In genomic region chr3L:9011485-9012389, dm6 we compare ENCODE assay signal across 1 fruit fly cellular context.
A peak's percentile ranks its signal among the peaks of the same experiment; 100 is the strongest.
TF ChIP-seq lines count a peak whose summit lies in the region.

No protein-coding gene starts in this region.

TF ChIP-seq in whole organism, embryonic, 481 proteins besides CTCF, POLR2A, EP300 and RAD21 (continued from another document and continues in another):
- TF ChIP-seq CG34224 (GFP tag; IDR thresholded peaks at IDR 0.05; lab: Robert Waterston, UW; ENCODE audit: partially characterized antibody) (no peak), caup (GFP tag; optimal IDR thresholded peaks at IDR 0.05; lab: Kevin White, UChicago; ENCODE audit: severe bottlenecking) (peak; percentile 4), CG9215 (GFP tag; IDR thresholded peaks at IDR 0.05; lab: Robert Waterston, UW) (peak; percentile 50), ac (GFP tag; optimal IDR thresholded peaks at IDR 0.05; lab: Kevin White, UChicago) (peak; percentile 89), CG8290 (GFP tag; optimal IDR thresholded peaks at IDR 0.05; lab: Kevin White, UChicago) (peak; percentile 92), CG8290 (tag; optimal IDR thresholded peaks at IDR 0.05; lab: Kevin White, UChicago) (no peak), CG15514 (GFP tag; optimal IDR thresholded peaks at IDR 0.05; lab: Kevin White, UChicago) (no peak), CG31224 (GFP tag; IDR thresholded peaks at IDR 0.05; lab: Robert Waterston, UW) (no peak), usp (GFP tag; optimal IDR thresholded peaks at IDR 0.05; lab: Kevin White, UChicago) (no peak), Dref (GFP tag; IDR thresholded peaks at IDR 0.05; lab: Robert Waterston, UW) (no peak), NFAT (GFP tag; IDR thresholded peaks at IDR 0.05; lab: Robert Waterston, UW) (no peak), CG8478 (optimal IDR thresholded peaks at IDR 0.05; lab: Kevin White, UChicago) (no peak), Atf6 (GFP tag; IDR thresholded peaks at IDR 0.05; lab: Robert Waterston, UW) (no peak), HmgZ (tag; optimal IDR thresholded peaks at IDR 0.05; lab: Kevin White, UChicago) (peak; percentile 17), CG10462 (GFP tag; optimal IDR thresholded peaks at IDR 0.05; lab: Kevin White, UChicago) (peak; percentile 54), CG15269 (tag; optimal IDR thresholded peaks at IDR 0.05; lab: Kevin White, UChicago) (no peak), Hr51 (GFP tag; optimal IDR thresholded peaks at IDR 0.05; lab: Kevin White, UChicago) (peak in 1 of 2 experiments; percentile 62), CG10366 (GFP tag; IDR thresholded peaks at IDR 0.05; lab: Robert Waterston, UW) (peak; percentile 67), pan (optimal IDR thresholded peaks at IDR 0.05; lab: Kevin White, UChicago) (no peak), pan (GFP tag; optimal IDR thresholded peaks at IDR 0.05 in 1 of 2, IDR thresholded peaks at IDR 0.05 in 1 of 2) (peak in 1 of 2 experiments; percentile 70), CG13624 (GFP tag; optimal IDR thresholded peaks at IDR 0.05; lab: Kevin White, UChicago) (peak; percentile 67), mirr (GFP tag; optimal IDR thresholded peaks at IDR 0.05; lab: Kevin White, UChicago) (no peak), kni (GFP tag; optimal IDR thresholded peaks at IDR 0.05; lab: Kevin White, UChicago) (peak; percentile 56), insv (GFP tag; optimal IDR thresholded peaks at IDR 0.05; lab: Kevin White, UChicago) (no peak), MTF-1 (GFP tag; optimal IDR thresholded peaks at IDR 0.05; lab: Kevin White, UChicago; ENCODE audit: borderline replicate concordance) (peak; percentile 44), eve (GFP tag; optimal IDR thresholded peaks at IDR 0.05; lab: Kevin White, UChicago) (peak in 1 of 2 experiments; percentile 44), esg (GFP tag; conservative IDR thresholded peaks at IDR 0.05; lab: Robert Waterston, UW) (peak; percentile 69), CG12744 (GFP tag; optimal IDR thresholded peaks at IDR 0.05; lab: Kevin White, UChicago) (peak; percentile 12), unc-4 (GFP tag; IDR thresholded peaks at IDR 0.05; lab: Robert Waterston, UW; ENCODE audit: partially characterized antibody) (no peak), CG6791 (GFP tag; IDR thresholded peaks at IDR 0.05; lab: Robert Waterston, UW; ENCODE audit: partially characterized antibody) (no peak), CG12942 (GFP tag; optimal IDR thresholded peaks at IDR 0.05; lab: Kevin White, UChicago) (peak; percentile 49), amos (GFP tag; IDR thresholded peaks at IDR 0.05; lab: Robert Waterston, UW; ENCODE audit: partially characterized antibody) (no peak), emc (GFP tag; optimal IDR thresholded peaks at IDR 0.05; lab: Kevin White, UChicago) (no peak), CG2875 (GFP tag; optimal IDR thresholded peaks at IDR 0.05; lab: Kevin White, UChicago) (peak; percentile 64), CkIIα-i1 (GFP tag; IDR thresholded peaks at IDR 0.05; lab: Robert Waterston, UW) (no peak), dm (GFP tag; optimal IDR thresholded peaks at IDR 0.05; lab: Kevin White, UChicago) (peak; percentile 46), cg (GFP tag; optimal IDR thresholded peaks at IDR 0.05; lab: Kevin White, UChicago) (no peak), gt (GFP tag; IDR thresholded peaks at IDR 0.05; lab: Robert Waterston, UW) (0 out of 2 replicates have a peak, but pooled peaks have one; percentile 35), C15 (GFP tag; IDR thresholded peaks at IDR 0.05; lab: Robert Waterston, UW) (no peak), CG10654 (GFP tag; optimal IDR thresholded peaks at IDR 0.05; lab: Kevin White, UChicago) (peak; percentile 76), CG6272 (GFP tag; IDR thresholded peaks at IDR 0.05; lab: Robert Waterston, UW) (peak; percentile 55; the same call in 1 of the 2 replicates), CG17612 (GFP tag; IDR thresholded peaks at IDR 0.05; lab: Robert Waterston, UW) (no peak), Ravus (GFP tag; IDR thresholded peaks at IDR 0.05; lab: Robert Waterston, UW) (no peak; the same call in 1 of the 2 replicates), fu2 (GFP tag; optimal IDR thresholded peaks at IDR 0.05; lab: Kevin White, UChicago) (peak; percentile 3), chn (GFP tag; optimal IDR thresholded peaks at IDR 0.05; lab: Kevin White, UChicago) (peak; percentile 70), CG11695 (GFP tag; IDR thresholded peaks at IDR 0.05; lab: Robert Waterston, UW) (peak; percentile 62; the same call in 2 of the 3 replicates), CG5953 (GFP tag; IDR thresholded peaks at IDR 0.05; lab: Robert Waterston, UW) (peak; percentile 45; the same call in 1 of the 2 replicates), B-H1 (GFP tag; IDR thresholded peaks at IDR 0.05; lab: Robert Waterston, UW) (peak; percentile 46; the same call in 2 of the 3 replicates), YL-1 (GFP tag; optimal IDR thresholded peaks at IDR 0.05; lab: Kevin White, UChicago) (no peak), Doc2 (GFP tag; IDR thresholded peaks at IDR 0.05; lab: Robert Waterston, UW) (peak; percentile 21; the same call in 1 of the 2 replicates), TFAM (GFP tag; optimal IDR thresholded peaks at IDR 0.05; lab: Kevin White, UChicago) (no peak), CG34422 (GFP tag; IDR thresholded peaks at IDR 0.05; lab: Robert Waterston, UW) (peak; percentile 65; the same call in 1 of the 3 replicates), Camta (GFP tag; optimal IDR thresholded peaks at IDR 0.05; lab: Kevin White, UChicago) (peak; percentile 85), Myb (GFP tag; optimal IDR thresholded peaks at IDR 0.05; lab: Kevin White, UChicago) (peak; percentile 46), CG17912 (GFP tag; optimal IDR thresholded peaks at IDR 0.05; lab: Kevin White, UChicago) (no peak), H15 (GFP tag; IDR thresholded peaks at IDR 0.05; lab: Robert Waterston, UW) (peak; percentile 74; the same call in 2 of the 3 replicates), CG16813 (GFP tag; IDR thresholded peaks at IDR 0.05; lab: Robert Waterston, UW; ENCODE audit: partially characterized antibody) (no peak), CG11085 (GFP tag; IDR thresholded peaks at IDR 0.05; lab: Robert Waterston, UW) (no peak), sc (optimal IDR thresholded peaks at IDR 0.05; lab: Kevin White, UChicago) (no peak), sc (GFP tag; optimal IDR thresholded peaks at IDR 0.05; lab: Kevin White, UChicago) (peak; percentile 61), ind (GFP tag; optimal IDR thresholded peaks at IDR 0.05; lab: Kevin White, UChicago) (peak; percentile 63), ab (GFP tag; optimal IDR thresholded peaks at IDR 0.05; lab: Kevin White, UChicago) (peak; percentile 16), CG10147 (GFP tag; optimal IDR thresholded peaks at IDR 0.05; lab: Kevin White, UChicago) (no peak), dimm (GFP tag; IDR thresholded peaks at IDR 0.05; lab: Robert Waterston, UW) (0 out of 2 replicates have a peak, but pooled peaks have one; percentile 32), CG13296 (GFP tag; optimal IDR thresholded peaks at IDR 0.05; lab: Kevin White, UChicago) (no peak), vfl (GFP tag; optimal IDR thresholded peaks at IDR 0.05; lab: Kevin White, UChicago) (peak; percentile 4), CG42726 (GFP tag; IDR thresholded peaks at IDR 0.05; lab: Robert Waterston, UW; ENCODE audit: partially characterized antibody) (no peak), lilli (GFP tag; optimal IDR thresholded peaks at IDR 0.05; lab: Kevin White, UChicago) (peak; percentile 46), wdn (GFP tag; IDR thresholded peaks at IDR 0.05; lab: Robert Waterston, UW) (no peak), HLH4C (GFP tag; IDR thresholded peaks at IDR 0.05; lab: Robert Waterston, UW; ENCODE audit: partially characterized antibody) (no peak), en (GFP tag; optimal IDR thresholded peaks at IDR 0.05; lab: Kevin White, UChicago) (peak; percentile 78), CG18476 (GFP tag; optimal IDR thresholded peaks at IDR 0.05; lab: Kevin White, UChicago) (peak; percentile 63), ara (GFP tag; IDR thresholded peaks at IDR 0.05; lab: Robert Waterston, UW) (peak; percentile 89), HHEX (GFP tag; optimal IDR thresholded peaks at IDR 0.05; lab: Kevin White, UChicago) (peak; percentile 38), HmgD (GFP tag; optimal IDR thresholded peaks at IDR 0.05; lab: Kevin White, UChicago) (peak; percentile 31), Kr (GFP tag; optimal IDR thresholded peaks at IDR 0.05; lab: Kevin White, UChicago) (no peak), CG12219 (GFP tag; optimal IDR thresholded peaks at IDR 0.05; lab: Kevin White, UChicago) (peak; percentile 68), CG32532 (GFP tag; IDR thresholded peaks at IDR 0.05; lab: Robert Waterston, UW) (0 out of 2 replicates have a peak, but pooled peaks have one; percentile 27), Nf-YA (GFP tag; IDR thresholded peaks at IDR 0.05; lab: Robert Waterston, UW) (peak; percentile 48; the same call in 1 of the 2 replicates), CG9817 (tag; optimal IDR thresholded peaks at IDR 0.05; lab: Kevin White, UChicago) (peak; percentile 9), CG18619 (GFP tag; optimal IDR thresholded peaks at IDR 0.05; lab: Kevin White, UChicago) (peak; percentile 10), CG7556 (GFP tag; optimal IDR thresholded peaks at IDR 0.05; lab: Kevin White, UChicago) (peak; percentile 77), hb (GFP tag; IDR thresholded peaks at IDR 0.05; lab: Robert Waterston, UW; ENCODE audit: partially characterized antibody) (no peak), CG14050 (GFP tag; IDR thresholded peaks at IDR 0.05; lab: Robert Waterston, UW) (peak; percentile 15; the same call in 1 of the 3 replicates), CG4707 (GFP tag; optimal IDR thresholded peaks at IDR 0.05; lab: Kevin White, UChicago) (no peak), run (tag; optimal IDR thresholded peaks at IDR 0.05; lab: Kevin White, UChicago) (no peak), pb (GFP tag; optimal IDR thresholded peaks at IDR 0.05; lab: Kevin White, UChicago) (peak; percentile 72), E2f1 (GFP tag; IDR thresholded peaks at IDR 0.05; lab: Robert Waterston, UW) (peak; percentile 72), CG17186 (GFP tag; optimal IDR thresholded peaks at IDR 0.05; lab: Kevin White, UChicago) (peak; percentile 59), CG4854 (GFP tag; optimal IDR thresholded peaks at IDR 0.05; lab: Kevin White, UChicago) (no peak), CG1603 (tag; optimal IDR thresholded peaks at IDR 0.05; lab: Kevin White, UChicago) (peak; percentile 93), CG6175 (GFP tag; IDR thresholded peaks at IDR 0.05; lab: Robert Waterston, UW) (no peak), CG2129 (GFP tag; IDR thresholded peaks at IDR 0.05; lab: Robert Waterston, UW; ENCODE audit: partially characterized antibody) (no peak), p53 (GFP tag; optimal IDR thresholded peaks at IDR 0.05; lab: Kevin White, UChicago) (peak; percentile 79), crol (GFP tag; IDR thresholded peaks at IDR 0.05; lab: Robert Waterston, UW) (peak; percentile 64), CG6254 (GFP tag; optimal IDR thresholded peaks at IDR 0.05; lab: Kevin White, UChicago) (peak; percentile 83), CG7928 (GFP tag; optimal IDR thresholded peaks at IDR 0.05; lab: Kevin White, UChicago) (no peak), CG1792 (GFP tag; optimal IDR thresholded peaks at IDR 0.05; lab: Kevin White, UChicago) (peak; percentile 66), Sox100B (GFP tag; optimal IDR thresholded peaks at IDR 0.05; lab: Kevin White, UChicago) (peak; percentile 64), org-1 (GFP tag; optimal IDR thresholded peaks at IDR 0.05; lab: Kevin White, UChicago) (peak; percentile 75), Lhr (GFP tag; optimal IDR thresholded peaks at IDR 0.05; lab: Kevin White, UChicago) (peak; percentile 36), toy (GFP tag; IDR thresholded peaks at IDR 0.05; lab: Robert Waterston, UW) (no peak), odd (GFP tag; optimal IDR thresholded peaks at IDR 0.05; lab: Kevin White, UChicago) (peak; percentile 23), nau (GFP tag; optimal IDR thresholded peaks at IDR 0.05; lab: Kevin White, UChicago) (no peak), Dll (GFP tag; IDR thresholded peaks at IDR 0.05; lab: Robert Waterston, UW; ENCODE audit: partially characterized antibody) (no peak), tx (GFP tag; optimal IDR thresholded peaks at IDR 0.05; lab: Kevin White, UChicago) (peak; percentile 55), CG6689 (GFP tag; IDR thresholded peaks at IDR 0.05; lab: Robert Waterston, UW) (peak; percentile 85), CG9876 (GFP tag; optimal IDR thresholded peaks at IDR 0.05; lab: Kevin White, UChicago) (peak; percentile 11), Max (GFP tag; optimal IDR thresholded peaks at IDR 0.05; lab: Kevin White, UChicago) (peak; percentile 63), dan (GFP tag; IDR thresholded peaks at IDR 0.05; lab: Robert Waterston, UW) (peak; percentile 91), CG13123 (GFP tag; optimal IDR thresholded peaks at IDR 0.05; lab: Kevin White, UChicago) (peak; percentile 52), Dfd (GFP tag; optimal IDR thresholded peaks at IDR 0.05; lab: Kevin White, UChicago) (no peak), Spps (tag; optimal IDR thresholded peaks at IDR 0.05; lab: Kevin White, UChicago) (peak; percentile 72), tin (GFP tag; optimal IDR thresholded peaks at IDR 0.05; lab: Kevin White, UChicago) (peak; percentile 78), pum (GFP tag; optimal IDR thresholded peaks at IDR 0.05; lab: Kevin White, UChicago) (peak; percentile 90), stwl (tag; optimal IDR thresholded peaks at IDR 0.05; lab: Kevin White, UChicago) (no peak), CG16815 (GFP tag; optimal IDR thresholded peaks at IDR 0.05; lab: Kevin White, UChicago) (peak; percentile 87), Mes4 (GFP tag; optimal IDR thresholded peaks at IDR 0.05; lab: Kevin White, UChicago) (peak; percentile 75), gro (GFP tag; optimal IDR thresholded peaks at IDR 0.05; lab: Kevin White, UChicago) (no peak), CG11504 (tag; optimal IDR thresholded peaks at IDR 0.05; lab: Kevin White, UChicago) (peak; percentile 67), CG10959 (GFP tag; IDR thresholded peaks at IDR 0.05; lab: Robert Waterston, UW) (peak; percentile 95), fd96Cb (tag; optimal IDR thresholded peaks at IDR 0.05; lab: Kevin White, UChicago) (peak; percentile 82), CG11247 (GFP tag; IDR thresholded peaks at IDR 0.05; lab: Robert Waterston, UW) (peak; percentile 71), D19A (tag; optimal IDR thresholded peaks at IDR 0.05; lab: Kevin White, UChicago) (peak; percentile 71), Dbx (GFP tag; IDR thresholded peaks at IDR 0.05; lab: Robert Waterston, UW) (no peak), CG4404 (GFP tag; IDR thresholded peaks at IDR 0.05; lab: Robert Waterston, UW) (peak; percentile 93), Hr39 (optimal IDR thresholded peaks at IDR 0.05; lab: Kevin White, UChicago) (no peak), gfzf (GFP tag; optimal IDR thresholded peaks at IDR 0.05; lab: Kevin White, UChicago) (no peak), pzg (GFP tag; optimal IDR thresholded peaks at IDR 0.05; lab: Kevin White, UChicago) (no peak), ham (GFP tag; IDR thresholded peaks at IDR 0.05; lab: Robert Waterston, UW) (no peak)
